Fruit fly (Drosophila melanogaster): Measurements from ENCODE around the gene CG15403.

- TF ChIP-seq pad (GFP tag; optimal IDR thresholded peaks at IDR 0.05) (no peak), cic (GFP tag; optimal IDR thresholded peaks at IDR 0.05) (no peak)
Observed at dm6 chr2L:3124500-3124977, 3.9 kb upstream of the CG15403 start.
